Fruit fly (Drosophila melanogaster) whole organism, embryonic: ENCODE results near the gene CG31908.

ENCODE experiments used
- Adf1 ChIP-seq: fragments of 200-800 bp; sonication (Bioruptor generic); IDR thresholded peaks from 2 replicates; pipeline ENCODE4 v1.3.6; 2022; ENCODE audit warnings: missing biosample characterization, missing genetic modification characterization
- CG10209 ChIP-seq: fragments of 200-800 bp; sonication (Bioruptor generic); optimal IDR thresholded peaks from 3 replicates; lab custom pipeline; 2017; ENCODE audit warnings: missing biosample characterization, mild to moderate bottlenecking, missing genetic modification characterization, missing genetic modification reagents
- CG11085 ChIP-seq: fragments of 200-800 bp; sonication (Bioruptor generic); IDR thresholded peaks from 2 replicates; pipeline ENCODE4 v1.3.6; 2022; ENCODE audit warnings: missing biosample characterization, missing genetic modification characterization
- CG12659 ChIP-seq: fragments of 200-800 bp; sonication (Bioruptor generic); optimal IDR thresholded peaks from 3 replicates; lab custom pipeline; 2017; ENCODE audit warnings: mild to moderate bottlenecking, missing biosample characterization, missing genetic modification reagents, missing genetic modification characterization
- CG13424 ChIP-seq: fragments of 200-800 bp; sonication (Bioruptor generic); optimal IDR thresholded peaks from 2 replicates; lab custom pipeline; 2019; ENCODE audit warnings: missing biosample characterization, mild to moderate bottlenecking, missing genetic modification characterization, moderate library complexity
- CG14014 ChIP-seq: fragments of 200-800 bp; sonication (Bioruptor generic); IDR thresholded peaks from 2 replicates; pipeline ENCODE4 v1.3.6; 2022; ENCODE audit warnings: missing biosample characterization, missing genetic modification characterization
- CG15514 ChIP-seq: fragments of 200-800 bp; sonication (Bioruptor generic); optimal IDR thresholded peaks from 3 replicates; lab custom pipeline; 2017; ENCODE audit warnings: missing biosample characterization, missing genetic modification characterization, mild to moderate bottlenecking, moderate library complexity, missing genetic modification reagents
- CG18599 ChIP-seq: fragments of 200-800 bp; sonication (Bioruptor generic); optimal IDR thresholded peaks from 3 replicates; lab custom pipeline; 2017; ENCODE audit warnings: missing biosample characterization, missing genetic modification characterization, mild to moderate bottlenecking, moderate library complexity, missing genetic modification reagents
- CG18764 ChIP-seq: fragments of 200-800 bp; sonication (Bioruptor generic); optimal IDR thresholded peaks from 3 replicates; lab custom pipeline; 2016; ENCODE audit warnings: missing biosample characterization, missing genetic modification characterization
- CG34422 ChIP-seq: fragments of 200-800 bp; sonication (Bioruptor generic); IDR thresholded peaks from 3 replicates; pipeline ENCODE4 v1.3.6; 2022; ENCODE audit warnings: missing biosample characterization, missing genetic modification characterization
- CG6254 ChIP-seq: fragments of 200-800 bp; sonication (Bioruptor generic); optimal IDR thresholded peaks from 3 replicates; lab custom pipeline; 2017; ENCODE audit warnings: mild to moderate bottlenecking, missing biosample characterization, missing genetic modification reagents, missing genetic modification characterization
- Camta ChIP-seq: fragments of 200-800 bp; sonication (Bioruptor generic); optimal IDR thresholded peaks from 2 replicates; lab custom pipeline; 2016; ENCODE audit warnings: missing biosample characterization, missing genetic modification characterization
- Dek ChIP-seq: fragments of 200-800 bp; sonication (Bioruptor generic); optimal IDR thresholded peaks from 3 replicates; lab custom pipeline; 2019; ENCODE audit warnings: missing biosample characterization, mild to moderate bottlenecking, missing genetic modification characterization, moderate library complexity
- Eip74EF ChIP-seq, 2 experiments: fragments of 200-800 bp in 1 of 2; fragments of >200 bp in 1 of 2; sonication (Bioruptor generic) in 1 of 2; optimal IDR thresholded peaks; 2 replicates each; lab custom pipeline; 2017 to 2019; ENCODE audit warnings: missing biosample characterization in 2 of 2, missing genetic modification characterization in 2 of 2, mild to moderate bottlenecking in 1 of 2, moderate library complexity in 1 of 2
- H15 ChIP-seq: fragments of 200-800 bp; sonication (Bioruptor generic); IDR thresholded peaks from 3 replicates; pipeline ENCODE4 v1.3.6; 2022; ENCODE audit warnings: missing biosample characterization, missing genetic modification characterization
- HHEX ChIP-seq: fragments of 200-800 bp; sonication (Bioruptor generic); optimal IDR thresholded peaks from 3 replicates; lab custom pipeline; 2017; ENCODE audit warnings: missing biosample characterization, mild to moderate bottlenecking, missing genetic modification characterization, missing genetic modification reagents
- HLH3B ChIP-seq: fragments of 200-800 bp; sonication (Bioruptor generic); IDR thresholded peaks from 2 replicates; pipeline ENCODE4 v1.3.6; 2022; ENCODE audit warnings: missing biosample characterization, missing genetic modification characterization
- HmgZ ChIP-seq: fragments of 200-800 bp; sonication (Bioruptor generic); optimal IDR thresholded peaks from 2 replicates; lab custom pipeline; 2018; ENCODE audit warnings: missing biosample characterization, mild to moderate bottlenecking, missing genetic modification characterization
- Lhr ChIP-seq: fragments of 200-800 bp; sonication (Bioruptor generic); optimal IDR thresholded peaks from 3 replicates; lab custom pipeline; 2017; ENCODE audit warnings: mild to moderate bottlenecking, missing biosample characterization, missing genetic modification reagents, missing genetic modification characterization
- Max ChIP-seq: fragments of 200-800 bp; sonication (Bioruptor generic); optimal IDR thresholded peaks from 2 replicates; lab custom pipeline; 2016; ENCODE audit warnings: missing biosample characterization, mild to moderate bottlenecking, missing genetic modification characterization
- Med ChIP-seq: fragments of 200-800 bp; sonication (Bioruptor generic); peaks from one replicate; lab custom pipeline; 2016; ENCODE audit warnings: missing biosample characterization, missing genetic modification characterization, mild to moderate bottlenecking, inconsistent platforms, moderate library complexity
- Tbp ChIP-seq: fragments of >200 bp; optimal IDR thresholded peaks from 2 replicates; lab custom pipeline; 2018; ENCODE audit warnings: missing biosample characterization, missing genetic modification characterization
- ap ChIP-seq: fragments of 200-800 bp; sonication (Bioruptor generic); IDR thresholded peaks from 2 replicates; pipeline ENCODE4 v1.3.6; 2022; ENCODE audit warnings: missing biosample characterization, missing genetic modification characterization
- ash1 ChIP-seq: fragments of 200-800 bp; sonication (Bioruptor generic); optimal IDR thresholded peaks from 2 replicates; lab custom pipeline; 2018; ENCODE audit warnings: missing biosample characterization, mild to moderate bottlenecking, missing genetic modification characterization
- bsh ChIP-seq, 2 experiments: fragments of 200-800 bp; sonication (Bioruptor generic); optimal IDR thresholded peaks; 2 replicates each; lab custom pipeline; 2017 to 2018; ENCODE audit warnings: mild to moderate bottlenecking in 2 of 2, missing biosample characterization in 2 of 2, missing genetic modification characterization in 2 of 2, moderate library complexity in 1 of 2
- cad ChIP-seq: fragments of >200 bp; optimal IDR thresholded peaks from 2 replicates; lab custom pipeline; 2017; ENCODE audit warnings: missing biosample characterization, missing genetic modification characterization
- chinmo ChIP-seq: fragments of 200-800 bp; sonication (Bioruptor generic); IDR thresholded peaks from 4 replicates; pipeline ENCODE4 v1.3.6; 2022; ENCODE audit warnings: missing biosample characterization, missing genetic modification characterization; ENCODE audit not compliant: partially characterized antibody
- crc ChIP-seq: fragments of 200-800 bp; sonication (Bioruptor generic); optimal IDR thresholded peaks from 2 replicates; lab custom pipeline; 2016; ENCODE audit warnings: missing biosample characterization, missing genetic modification characterization
- cwo ChIP-seq: fragments of 200-800 bp; sonication (Bioruptor generic); optimal IDR thresholded peaks from 3 replicates; lab custom pipeline; 2017; ENCODE audit warnings: missing biosample characterization, missing genetic modification characterization, mild to moderate bottlenecking, moderate library complexity, missing genetic modification reagents
- dmrt11E ChIP-seq: fragments of 200-800 bp; sonication (Bioruptor generic); optimal IDR thresholded peaks from 3 replicates; lab custom pipeline; 2018; ENCODE audit warnings: missing biosample characterization, mild to moderate bottlenecking, missing genetic modification characterization, moderate library complexity
- ems ChIP-seq: fragments of 200-800 bp; sonication (Bioruptor generic); optimal IDR thresholded peaks from 3 replicates; lab custom pipeline; 2016; ENCODE audit warnings: missing biosample characterization, missing genetic modification characterization
- en ChIP-seq: fragments of 200-800 bp; sonication (Bioruptor generic); optimal IDR thresholded peaks from 2 replicates; lab custom pipeline; 2016; ENCODE audit warnings: missing biosample characterization, missing genetic modification characterization
- fd64A ChIP-seq: fragments of 200-800 bp; sonication (Bioruptor generic); optimal IDR thresholded peaks from 3 replicates; lab custom pipeline; 2018; ENCODE audit warnings: missing biosample characterization, mild to moderate bottlenecking, missing genetic modification characterization
- gcm ChIP-seq: fragments of 200-800 bp; sonication (Bioruptor generic); optimal IDR thresholded peaks from 2 replicates; lab custom pipeline; 2019; ENCODE audit warnings: missing biosample characterization, mild to moderate bottlenecking, missing genetic modification characterization, moderate library complexity
- hkb ChIP-seq, 2 experiments: fragments of 200-800 bp in 1 of 2; fragments of >200 bp in 1 of 2; sonication (Bioruptor generic) in 1 of 2; IDR thresholded peaks in 1 of 2; optimal IDR thresholded peaks in 1 of 2; 2 replicates each; pipeline versions ENCODE4 v1.3.6 to Lab custom; 2017 to 2022; ENCODE audit warnings: missing biosample characterization in 1 of 2, missing genetic modification characterization in 1 of 2
- luna ChIP-seq: fragments of 200-800 bp; sonication (Bioruptor generic); optimal IDR thresholded peaks from 2 replicates; lab custom pipeline; 2016; ENCODE audit warnings: missing biosample characterization, missing genetic modification characterization
- mam ChIP-seq: fragments of 200-800 bp; sonication (Bioruptor generic); optimal IDR thresholded peaks from 3 replicates; lab custom pipeline; 2016; ENCODE audit warnings: missing biosample characterization, missing genetic modification characterization
- mirr ChIP-seq: fragments of 200-800 bp; sonication (Bioruptor generic); optimal IDR thresholded peaks from 3 replicates; lab custom pipeline; 2018; ENCODE audit warnings: missing biosample characterization, mild to moderate bottlenecking, missing genetic modification characterization
- otp ChIP-seq: fragments of 200-800 bp; sonication (Bioruptor generic); IDR thresholded peaks from 3 replicates; pipeline ENCODE4, ENCODE4 v1.3.6; 2022; ENCODE audit warnings: missing biosample characterization, missing genetic modification characterization
- pb ChIP-seq: fragments of 200-800 bp; sonication (Bioruptor generic); optimal IDR thresholded peaks from 3 replicates; lab custom pipeline; 2016; ENCODE audit warnings: missing biosample characterization, missing genetic modification characterization
- prd ChIP-seq, 3 experiments: fragments of >200 bp in 2 of 3; fragments of 200-800 bp in 1 of 3; sonication (Bioruptor generic) in 1 of 3; optimal IDR thresholded peaks in 2 of 3; IDR thresholded peaks in 1 of 3; 2 replicates in 2 of 3; 3 replicates in 1 of 3; pipeline versions ENCODE4 v1.3.6 to Lab custom; 2017 to 2022; ENCODE audit warnings: missing biosample characterization in 1 of 3, missing genetic modification characterization in 1 of 3
- pum ChIP-seq: fragments of 200-800 bp; sonication (Bioruptor generic); optimal IDR thresholded peaks from 2 replicates; lab custom pipeline; 2016; ENCODE audit warnings: missing biosample characterization, missing genetic modification characterization
- run ChIP-seq: fragments of 200-800 bp; sonication (Bioruptor generic); optimal IDR thresholded peaks from 3 replicates; lab custom pipeline; 2018; ENCODE audit warnings: missing biosample characterization, mild to moderate bottlenecking, missing genetic modification characterization
- sens ChIP-seq: fragments of 200-800 bp; sonication (Bioruptor generic); peaks from one replicate; lab custom pipeline; 2016; ENCODE audit warnings: missing biosample characterization, missing genetic modification characterization
- tgo ChIP-seq: fragments of 200-800 bp; sonication (Bioruptor generic); IDR thresholded peaks from 3 replicates; pipeline ENCODE4 v1.3.6; 2022; ENCODE audit warnings: missing biosample characterization, missing genetic modification characterization
- tna ChIP-seq: fragments of 200-800 bp; sonication (Bioruptor generic); IDR thresholded peaks from 2 replicates; pipeline ENCODE4 v1.3.6; 2022; ENCODE audit warnings: missing biosample characterization, missing genetic modification characterization; ENCODE audit not compliant: partially characterized antibody
- vnd ChIP-seq: fragments of 200-800 bp; sonication (Bioruptor generic); IDR thresholded peaks from 3 replicates; pipeline ENCODE4 v1.3.6; 2022; ENCODE audit warnings: missing biosample characterization, missing genetic modification characterization; ENCODE audit not compliant: partially characterized antibody
- z ChIP-seq: fragments of 200-800 bp; sonication (Bioruptor generic); IDR thresholded peaks from 3 replicates; pipeline ENCODE4 v1.3.6; 2022; ENCODE audit warnings: missing biosample characterization, missing genetic modification characterization

The CG31908 gene

DNA sequence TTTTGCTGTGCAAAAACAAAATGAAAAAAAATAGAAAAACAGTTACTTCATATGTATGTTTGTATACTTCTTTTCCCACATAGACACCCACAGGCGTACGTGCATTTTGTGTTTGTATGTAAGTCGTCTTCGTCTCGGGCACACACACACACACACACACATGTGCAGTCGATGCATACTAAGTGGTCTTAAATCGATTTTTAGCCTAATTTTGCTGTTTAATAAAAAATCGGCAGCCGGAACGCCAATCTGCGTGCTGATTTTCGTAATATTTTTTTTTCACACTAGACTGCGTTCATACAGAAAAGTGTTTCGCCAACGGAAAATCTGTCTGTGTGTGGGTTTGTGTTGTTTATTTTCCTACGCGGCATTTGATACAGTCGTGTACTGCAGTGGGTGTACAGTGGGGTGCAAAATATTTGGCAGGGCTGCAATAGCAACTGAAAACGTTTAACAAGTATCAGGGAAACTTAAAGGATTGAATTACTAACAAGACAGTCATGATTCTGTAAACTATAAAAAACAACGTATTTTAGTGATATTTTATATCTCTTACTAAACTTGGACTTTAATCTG is 6.0 kb upstream of the CG31908 start (continued):
- TF ChIP-seq CG10209 (peak; percentile 20), cad (GFP tag; lab: Kevin White, UChicago) (no peak), tna (GFP tag; lab: Robert Waterston, UW) (no peak), cwo (GFP tag; lab: Kevin White, UChicago) (no peak), HLH3B (0 out of 2 replicates have a peak, but pooled peaks have one; percentile 21), luna (GFP tag; lab: Kevin White, UChicago) (peak; percentile 23), CG15514 (GFP tag; lab: Kevin White, UChicago) (peak; percentile 44), pb (GFP tag; lab: Kevin White, UChicago) (peak; percentile 33), CG6254 (GFP tag; lab: Kevin White, UChicago) (no peak), vnd (GFP tag; lab: Robert Waterston, UW) (no peak), otp (GFP tag; lab: Robert Waterston, UW) (no peak), CG12659 (peak; percentile 18), CG34422 (GFP tag; lab: Robert Waterston, UW) (peak; percentile 61; the same call in 1 of the 3 replicates), chinmo (peak; percentile 92), crc (GFP tag; lab: Kevin White, UChicago) (peak; percentile 31), CG11085 (GFP tag; lab: Robert Waterston, UW) (peak; percentile 36; the same call in 1 of the 2 replicates), sens (peak; percentile 92), run (tag; lab: Kevin White, UChicago) (no peak), fd64A (GFP tag; lab: Kevin White, UChicago) (peak; percentile 4), CG14014 (peak; percentile 47; the same call in 1 of the 2 replicates), CG18764 (GFP tag; lab: Kevin White, UChicago) (no peak), CG18599 (GFP tag; lab: Kevin White, UChicago) (no peak), tgo (GFP tag; lab: Robert Waterston, UW) (peak; percentile 24; the same call in 1 of the 3 replicates), HmgZ (tag; lab: Kevin White, UChicago) (peak; percentile 50), dmrt11E (tag; lab: Kevin White, UChicago) (no peak), Max (GFP tag; lab: Kevin White, UChicago) (peak; percentile 30), ems (GFP tag; lab: Kevin White, UChicago) (peak; percentile 19), en (GFP tag; lab: Kevin White, UChicago) (no peak), Lhr (no peak), Dek (tag; lab: Kevin White, UChicago) (peak; percentile 18), Med (peak; percentile 94), Tbp (GFP tag; lab: Kevin White, UChicago) (no peak), mirr (GFP tag; lab: Kevin White, UChicago) (peak; percentile 15), H15 (GFP tag; lab: Robert Waterston, UW) (no peak), bsh (GFP tag; optimal IDR thresholded peaks at IDR 0.05; lab: Kevin White, UChicago) (peak; percentile 26 to 51), HHEX (GFP tag; lab: Kevin White, UChicago) (peak; percentile 51), mam (GFP tag; lab: Kevin White, UChicago) (peak; percentile 59), prd (optimal IDR thresholded peaks at IDR 0.05; lab: Kevin White, UChicago) (no peak), prd (GFP tag; IDR thresholded peaks at IDR 0.05; lab: Robert Waterston, UW) (peak; percentile 37; the same call in 1 of the 3 replicates), gcm (GFP tag; lab: Kevin White, UChicago) (no peak), pum (GFP tag; lab: Kevin White, UChicago) (peak; percentile 14), CG13424 (tag; lab: Kevin White, UChicago) (peak; percentile 24), ap (GFP tag; lab: Robert Waterston, UW) (no peak), Eip74EF (GFP tag; optimal IDR thresholded peaks at IDR 0.05; lab: Kevin White, UChicago) (peak in 1 of 2 experiments; percentile 31), hkb (optimal IDR thresholded peaks at IDR 0.05; lab: Kevin White, UChicago) (no peak), hkb (GFP tag; IDR thresholded peaks at IDR 0.05; lab: Robert Waterston, UW) (peak; percentile 53; the same call in 1 of the 2 replicates), Adf1 (GFP tag; lab: Robert Waterston, UW) (peak; percentile 20; the same call in 1 of the 2 replicates), ash1 (no peak), z (GFP tag; lab: Robert Waterston, UW) (no peak), Camta (GFP tag; lab: Kevin White, UChicago) (peak; percentile 3)
